Fruit fly (Drosophila melanogaster) whole organism, embryonic: Measurements from ENCODE around the gene Crg-1.

Source experiments
- CG10431 ChIP-seq: fragments of 200-800 bp; sonication (Bioruptor generic); optimal IDR thresholded peaks from 3 replicates; lab custom pipeline; 2018; ENCODE audit warnings: missing biosample characterization, mild to moderate bottlenecking, missing genetic modification characterization
- CG10654 ChIP-seq: fragments of 200-800 bp; sonication (Bioruptor generic); optimal IDR thresholded peaks from 2 replicates; lab custom pipeline; 2016; ENCODE audit warnings: missing biosample characterization, missing genetic modification characterization
- CG11504 ChIP-seq: fragments of 200-800 bp; sonication (Bioruptor generic); optimal IDR thresholded peaks from 3 replicates; lab custom pipeline; 2019; ENCODE audit warnings: missing biosample characterization, mild to moderate bottlenecking, missing genetic modification characterization, moderate library complexity
- CG12299 ChIP-seq: fragments of 200-800 bp; sonication (Bioruptor generic); optimal IDR thresholded peaks from 2 replicates; lab custom pipeline; 2018; ENCODE audit warnings: missing biosample characterization, mild to moderate bottlenecking, missing genetic modification characterization
- CG1233 ChIP-seq: fragments of 200-800 bp; sonication (Bioruptor generic); optimal IDR thresholded peaks from 4 replicates; lab custom pipeline; 2018; ENCODE audit warnings: missing biosample characterization, mild to moderate bottlenecking, missing genetic modification characterization
- CG12391 ChIP-seq: fragments of 200-800 bp; sonication (Bioruptor generic); optimal IDR thresholded peaks from 3 replicates; lab custom pipeline; 2018; ENCODE audit warnings: missing biosample characterization, mild to moderate bottlenecking, missing genetic modification characterization, moderate library complexity
- CG14441 ChIP-seq: fragments of 200-800 bp; sonication (Bioruptor generic); IDR thresholded peaks from 2 replicates; pipeline ENCODE4 v1.3.6; 2022; ENCODE audit warnings: missing biosample characterization, missing genetic modification characterization
- CG15269 ChIP-seq: fragments of 200-800 bp; sonication (Bioruptor generic); optimal IDR thresholded peaks from 2 replicates; lab custom pipeline; 2018; ENCODE audit warnings: missing biosample characterization, mild to moderate bottlenecking, missing genetic modification characterization, moderate library complexity
- CG1529 ChIP-seq: fragments of 200-800 bp; sonication (Bioruptor generic); optimal IDR thresholded peaks from 3 replicates; lab custom pipeline; 2018; ENCODE audit warnings: missing biosample characterization, missing genetic modification characterization
- CG17612 ChIP-seq: fragments of 200-800 bp; sonication (Bioruptor generic); IDR thresholded peaks from 2 replicates; pipeline ENCODE4 v1.3.6; 2022; ENCODE audit warnings: missing biosample characterization, missing genetic modification characterization
- CG31365 ChIP-seq: fragments of 200-800 bp; sonication (Bioruptor generic); optimal IDR thresholded peaks from 2 replicates; lab custom pipeline; 2018; ENCODE audit warnings: missing biosample characterization, mild to moderate bottlenecking, missing genetic modification characterization
- CG32767 ChIP-seq: fragments of 200-800 bp; sonication (Bioruptor generic); IDR thresholded peaks from 2 replicates; pipeline ENCODE4 v1.3.6; 2022; ENCODE audit warnings: missing biosample characterization, missing genetic modification characterization
- CG32772 ChIP-seq: fragments of 200-800 bp; sonication (Bioruptor generic); IDR thresholded peaks from 2 replicates; pipeline ENCODE4 v1.3.6; 2022; ENCODE audit warnings: missing biosample characterization, missing genetic modification characterization
- CG33213 ChIP-seq: fragments of 200-800 bp; sonication (Bioruptor generic); optimal IDR thresholded peaks from 3 replicates; lab custom pipeline; 2016; ENCODE audit warnings: missing biosample characterization, missing genetic modification characterization
- CG5953 ChIP-seq: fragments of 200-800 bp; sonication (Bioruptor generic); IDR thresholded peaks from 2 replicates; pipeline ENCODE4 v1.3.6; 2022; ENCODE audit warnings: missing biosample characterization, missing genetic modification characterization
- CG6654 ChIP-seq: fragments of 200-800 bp; sonication (Bioruptor generic); optimal IDR thresholded peaks from 2 replicates; lab custom pipeline; 2017; ENCODE audit warnings: missing biosample characterization, mild to moderate bottlenecking, missing genetic modification characterization
- CG6689 ChIP-seq: fragments of 200-800 bp; sonication (Bioruptor generic); IDR thresholded peaks from 2 replicates; pipeline ENCODE4 v1.3.6; 2022; ENCODE audit warnings: missing biosample characterization, missing genetic modification characterization
- CG6791 ChIP-seq: fragments of 200-800 bp; sonication (Bioruptor generic); IDR thresholded peaks from 3 replicates; pipeline ENCODE4 v1.3.6; 2022; ENCODE audit warnings: missing biosample characterization, missing genetic modification characterization; ENCODE audit not compliant: partially characterized antibody
- CG7786 ChIP-seq: fragments of 200-800 bp; sonication (Bioruptor generic); optimal IDR thresholded peaks from 2 replicates; lab custom pipeline; 2016; ENCODE audit warnings: missing biosample characterization, missing genetic modification characterization
- CG7839 ChIP-seq: fragments of 200-800 bp; sonication (Bioruptor generic); optimal IDR thresholded peaks from 3 replicates; lab custom pipeline; 2018; ENCODE audit warnings: missing biosample characterization, mild to moderate bottlenecking, missing genetic modification characterization, moderate library complexity
- D ChIP-seq, 2 experiments: fragments of 200-800 bp in 1 of 2; fragments of >200 bp in 1 of 2; sonication (Bioruptor generic) in 1 of 2; optimal IDR thresholded peaks; 2 replicates in 1 of 2; 3 replicates in 1 of 2; lab custom pipeline; 2017; ENCODE audit warnings: mild to moderate bottlenecking in 1 of 2, missing biosample characterization in 1 of 2, missing genetic modification characterization in 1 of 2, missing genetic modification reagents in 1 of 2
- D19A ChIP-seq: fragments of 200-800 bp; optimal IDR thresholded peaks from 3 replicates; lab custom pipeline; 2019; ENCODE audit warnings: missing biosample characterization, mild to moderate bottlenecking, missing genetic modification characterization, moderate library complexity
- E2f2 ChIP-seq: fragments of 200-800 bp; sonication (Bioruptor generic); IDR thresholded peaks from 2 replicates; pipeline ENCODE4 v1.3.6; 2022; ENCODE audit warnings: missing biosample characterization, missing genetic modification characterization
- Hey ChIP-seq: fragments of 200-800 bp; sonication (Bioruptor generic); optimal IDR thresholded peaks from 3 replicates; lab custom pipeline; 2018; ENCODE audit warnings: missing biosample characterization, mild to moderate bottlenecking, missing genetic modification characterization
- HmgZ ChIP-seq: fragments of 200-800 bp; sonication (Bioruptor generic); optimal IDR thresholded peaks from 2 replicates; lab custom pipeline; 2018; ENCODE audit warnings: missing biosample characterization, mild to moderate bottlenecking, missing genetic modification characterization
- Hsf ChIP-seq: fragments of 200-800 bp; sonication (Bioruptor generic); optimal IDR thresholded peaks from 3 replicates; lab custom pipeline; 2016; ENCODE audit warnings: missing biosample characterization, missing genetic modification characterization
- Kr ChIP-seq: fragments of 200-800 bp; sonication (Bioruptor generic); optimal IDR thresholded peaks from 2 replicates; lab custom pipeline; 2017; ENCODE audit warnings: missing biosample characterization, mild to moderate bottlenecking, missing genetic modification characterization
- Mad ChIP-seq: fragments of 200-800 bp; sonication (Bioruptor generic); optimal IDR thresholded peaks from 2 replicates; lab custom pipeline; 2016; ENCODE audit warnings: missing biosample characterization, missing genetic modification characterization
- Mrtf ChIP-seq: fragments of 200-800 bp; sonication (Bioruptor generic); IDR thresholded peaks from 3 replicates; pipeline ENCODE4 v1.3.6; 2022; ENCODE audit warnings: missing biosample characterization, missing genetic modification characterization
- Neu2 ChIP-seq: fragments of 200-800 bp; sonication (Bioruptor generic); optimal IDR thresholded peaks from 3 replicates; lab custom pipeline; 2016; ENCODE audit warnings: missing biosample characterization, missing genetic modification characterization, borderline replicate concordance
- NfI ChIP-seq: fragments of 200-800 bp; sonication (Bioruptor generic); optimal IDR thresholded peaks from 3 replicates; lab custom pipeline; 2018; ENCODE audit warnings: missing biosample characterization, mild to moderate bottlenecking, missing genetic modification characterization, moderate library complexity
- Ptx1 ChIP-seq: fragments of 200-800 bp; sonication (Bioruptor generic); IDR thresholded peaks from 2 replicates; pipeline ENCODE4 v1.3.6; 2022; ENCODE audit warnings: missing biosample characterization, missing genetic modification characterization
- al ChIP-seq: fragments of 200-800 bp; sonication (Bioruptor generic); IDR thresholded peaks from 2 replicates; pipeline ENCODE4 v1.3.6; 2022; ENCODE audit warnings: missing biosample characterization, missing genetic modification characterization
- caup ChIP-seq: fragments of 200-800 bp; sonication (Bioruptor generic); optimal IDR thresholded peaks from 3 replicates; lab custom pipeline; 2017; ENCODE audit warnings: missing biosample characterization, mild to moderate bottlenecking, missing genetic modification characterization, moderate library complexity; ENCODE audit not compliant: severe bottlenecking
- crc ChIP-seq: fragments of 200-800 bp; sonication (Bioruptor generic); optimal IDR thresholded peaks from 2 replicates; lab custom pipeline; 2016; ENCODE audit warnings: missing biosample characterization, missing genetic modification characterization
- dan ChIP-seq: fragments of 200-800 bp; sonication (Bioruptor generic); IDR thresholded peaks from 2 replicates; pipeline ENCODE4 v1.3.6; 2022; ENCODE audit warnings: missing biosample characterization, missing genetic modification characterization
- dmrt99B ChIP-seq: fragments of 200-800 bp; sonication (Bioruptor generic); optimal IDR thresholded peaks from 2 replicates; lab custom pipeline; 2018; ENCODE audit warnings: missing biosample characterization, mild to moderate bottlenecking, missing genetic modification characterization, moderate library complexity
- dysf ChIP-seq: fragments of 200-800 bp; sonication (Bioruptor generic); IDR thresholded peaks from 3 replicates; pipeline ENCODE4 v1.3.6; 2022; ENCODE audit warnings: missing biosample characterization, missing genetic modification characterization
- ewg ChIP-seq: fragments of 200-800 bp; sonication (Bioruptor generic); optimal IDR thresholded peaks from 3 replicates; lab custom pipeline; 2017; ENCODE audit warnings: mild to moderate bottlenecking, missing biosample characterization, missing genetic modification reagents, missing genetic modification characterization
- gem ChIP-seq: fragments of 200-800 bp; sonication (Bioruptor generic); optimal IDR thresholded peaks from 2 replicates; lab custom pipeline; 2019; ENCODE audit warnings: missing biosample characterization, mild to moderate bottlenecking, missing genetic modification characterization, moderate library complexity
- gro ChIP-seq: fragments of 200-800 bp; sonication (Bioruptor generic); optimal IDR thresholded peaks from 2 replicates; lab custom pipeline; 2016; ENCODE audit warnings: missing biosample characterization, missing genetic modification characterization
- insv ChIP-seq, 2 experiments: fragments of 200-800 bp; sonication (Bioruptor generic); optimal IDR thresholded peaks; 3 replicates each; lab custom pipeline; 2016 to 2018; ENCODE audit warnings: missing biosample characterization in 2 of 2, missing genetic modification characterization in 2 of 2
- otp ChIP-seq: fragments of 200-800 bp; sonication (Bioruptor generic); IDR thresholded peaks from 3 replicates; pipeline ENCODE4, ENCODE4 v1.3.6; 2022; ENCODE audit warnings: missing biosample characterization, missing genetic modification characterization
- repo ChIP-seq: fragments of 200-800 bp; sonication (Bioruptor generic); optimal IDR thresholded peaks from 2 replicates; lab custom pipeline; 2016; ENCODE audit warnings: missing biosample characterization, missing genetic modification characterization
- so ChIP-seq: fragments of 200-800 bp; sonication (Bioruptor generic); IDR thresholded peaks from 3 replicates; pipeline ENCODE4 v1.3.6; 2022; ENCODE audit warnings: missing biosample characterization, missing genetic modification characterization
- tgo ChIP-seq: fragments of 200-800 bp; sonication (Bioruptor generic); IDR thresholded peaks from 3 replicates; pipeline ENCODE4 v1.3.6; 2022; ENCODE audit warnings: missing biosample characterization, missing genetic modification characterization
- trh ChIP-seq: fragments of 200-800 bp; sonication (Bioruptor generic); optimal IDR thresholded peaks from 2 replicates; lab custom pipeline; 2016; ENCODE audit warnings: missing biosample characterization, missing genetic modification characterization
- unpg ChIP-seq: fragments of 200-800 bp; sonication (Bioruptor generic); optimal IDR thresholded peaks from 3 replicates; lab custom pipeline; 2018; ENCODE audit warnings: missing biosample characterization, mild to moderate bottlenecking, missing genetic modification characterization, moderate library complexity
- wdn ChIP-seq: fragments of 200-800 bp; sonication (Bioruptor generic); IDR thresholded peaks from 2 replicates; pipeline ENCODE4 v1.3.6; 2022; ENCODE audit warnings: missing biosample characterization, missing genetic modification characterization
- z ChIP-seq: fragments of 200-800 bp; sonication (Bioruptor generic); IDR thresholded peaks from 3 replicates; pipeline ENCODE4 v1.3.6; 2022; ENCODE audit warnings: missing biosample characterization, missing genetic modification characterization

Crg-1 gene

DNA sequence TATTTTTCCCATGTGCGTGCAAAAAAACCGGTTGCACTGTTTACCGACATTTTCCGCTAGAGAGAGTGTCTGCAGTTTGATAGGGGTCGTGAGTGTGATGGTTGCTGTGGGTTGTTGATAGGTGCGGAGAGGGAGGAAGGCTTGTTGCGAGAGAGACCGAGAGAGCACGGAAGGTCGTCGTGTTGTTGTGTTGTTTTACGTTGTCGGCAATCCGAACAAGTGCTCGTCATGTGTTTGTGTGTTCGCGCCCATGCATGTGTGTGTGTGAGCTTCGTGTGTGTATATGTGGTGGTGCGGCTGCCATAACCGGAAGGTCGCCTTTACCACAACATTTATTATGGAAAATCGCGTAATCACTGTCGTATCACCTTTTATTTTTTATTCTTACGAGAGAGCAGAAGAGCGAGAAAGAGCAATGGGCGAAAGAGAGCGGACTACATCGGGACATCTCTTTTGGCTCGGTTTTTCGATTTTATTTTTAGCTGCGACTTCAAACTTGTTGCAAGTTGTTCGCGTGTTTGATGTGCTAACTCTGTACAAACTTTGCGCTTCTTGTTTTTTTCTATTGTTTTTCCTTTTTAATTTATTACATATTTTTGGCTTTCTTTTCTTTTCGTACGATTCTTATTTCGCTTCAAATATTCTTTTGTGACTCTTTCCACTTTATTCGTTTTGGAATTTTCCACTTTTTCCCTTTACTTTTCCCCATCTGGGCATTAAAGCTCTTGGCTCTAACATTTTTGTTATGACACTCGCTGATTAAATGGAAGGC is 48.3 kb upstream of the Crg-1 start (continued):
- TF ChIP-seq CG1529 (GFP tag; lab: Kevin White, UChicago) (no peak), Neu2 (GFP tag; lab: Kevin White, UChicago) (no peak), CG7786 (GFP tag; lab: Kevin White, UChicago) (no peak), CG1233 (no peak), CG12299 (tag; lab: Kevin White, UChicago) (no peak), repo (GFP tag; lab: Kevin White, UChicago) (no peak), CG6654 (no peak), al (GFP tag; lab: Robert Waterston, UW) (no peak), insv (GFP tag; optimal IDR thresholded peaks at IDR 0.05; lab: Kevin White, UChicago) (no peak), CG32772 (GFP tag; lab: Robert Waterston, UW) (no peak), so (GFP tag; lab: Robert Waterston, UW) (no peak; the same call in 2 of the 3 replicates), gro (peak; percentile 50), Kr (GFP tag; lab: Kevin White, UChicago) (no peak), CG31365 (tag; lab: Kevin White, UChicago) (peak; percentile 7), CG33213 (GFP tag; lab: Kevin White, UChicago) (no peak), CG17612 (GFP tag; lab: Robert Waterston, UW) (no peak), dan (GFP tag; lab: Robert Waterston, UW) (no peak), crc (no peak), Hsf (no peak), E2f2 (GFP tag; lab: Robert Waterston, UW) (no peak), CG10431 (GFP tag; lab: Kevin White, UChicago) (no peak), wdn (GFP tag; lab: Robert Waterston, UW) (no peak)

DNA sequence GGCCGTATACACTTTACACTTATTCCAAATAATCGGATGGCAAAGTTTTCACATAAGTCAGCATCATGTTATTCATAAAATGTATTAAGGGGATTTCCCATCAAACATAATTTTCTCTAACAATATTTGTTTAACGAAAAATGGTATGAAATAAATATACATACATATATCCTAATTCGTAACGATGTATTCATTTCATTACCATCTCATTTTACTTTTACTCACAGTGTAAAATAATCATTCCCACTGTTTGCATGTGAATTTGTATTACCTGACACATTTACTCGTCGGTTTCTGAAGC is 47.8 kb upstream of the Crg-1 start:
- TF ChIP-seq CG5953 (no peak), CG6689 (GFP tag; lab: Robert Waterston, UW) (0 out of 2 replicates have a peak, but pooled peaks have one; percentile 9), trh (GFP tag; lab: Kevin White, UChicago) (no peak), CG12391 (tag; lab: Kevin White, UChicago) (peak; percentile 47), ewg (GFP tag; lab: Kevin White, UChicago) (peak; percentile 27), CG6791 (no peak), D19A (tag; lab: Kevin White, UChicago) (peak; percentile 76), NfI (GFP tag; lab: Kevin White, UChicago) (peak; percentile 16), dysf (GFP tag; lab: Robert Waterston, UW) (peak; percentile 43; the same call in 1 of the 3 replicates), tgo (GFP tag; lab: Robert Waterston, UW) (peak; percentile 32; the same call in 1 of the 3 replicates), z (GFP tag; lab: Robert Waterston, UW) (no peak), Mad (GFP tag; lab: Kevin White, UChicago) (no peak), CG32767 (GFP tag; lab: Robert Waterston, UW) (0 out of 2 replicates have a peak, but pooled peaks have one; percentile 29), otp (no peak), dmrt99B (peak; percentile 75), CG10654 (GFP tag; lab: Kevin White, UChicago) (peak; percentile 7), Hey (tag; lab: Kevin White, UChicago) (peak; percentile 67), Mrtf (GFP tag; lab: Robert Waterston, UW) (no peak), CG15269 (tag; lab: Kevin White, UChicago) (peak; percentile 52), CG11504 (peak; percentile 61), D (optimal IDR thresholded peaks at IDR 0.05; lab: Kevin White, UChicago) (no peak), D (GFP tag; optimal IDR thresholded peaks at IDR 0.05; lab: Kevin White, UChicago) (peak; percentile 30), caup (GFP tag; lab: Kevin White, UChicago) (peak; percentile 4), gem (peak; percentile 70), CG14441 (0 out of 2 replicates have a peak, but pooled peaks have one; percentile 24), HmgZ (peak; percentile 2), CG7839 (tag; lab: Kevin White, UChicago) (peak; percentile 57), Ptx1 (GFP tag; lab: Robert Waterston, UW) (peak; percentile 49; the same call in 1 of the 2 replicates), unpg (peak; percentile 31)
